Worm (Caenorhabditis elegans): ENCODE results near the gene ZK945.6.

Gene ZK945.6

ce11 chrII:10132818-10133217 is 26.0 kb upstream of the ZK945.6 start:
- TF ChIP-seq nhr-77 (tag; optimal IDR thresholded peaks at IDR 0.05) (no peak), ctbp-1 (GFP tag; IDR thresholded peaks at IDR 0.05) (no peak), lim-7 (GFP tag; IDR thresholded peaks at IDR 0.05) (no peak), F44E2.7 (GFP tag; IDR thresholded peaks at IDR 0.05) (no peak), saeg-2 (GFP tag; IDR thresholded peaks at IDR 0.05) (no peak), aha-1 (tag) (peak; percentile 76), nhr-102 (tag; optimal IDR thresholded peaks at IDR 0.05) (no peak), duxl-1 (tag; optimal IDR thresholded peaks at IDR 0.05; ENCODE audit: poor library complexity) (no peak), Y48G9A.11 (GFP tag; IDR thresholded peaks at IDR 0.05) (no peak), mxl-2 (GFP tag; conservative IDR thresholded peaks at IDR 0.05) (no peak), snpc-4 (tag; optimal IDR thresholded peaks at IDR 0.05) (no peak), aly-2 (tag; optimal IDR thresholded peaks at IDR 0.05) (no peak), lin-29 (GFP tag; IDR thresholded peaks at IDR 0.05) (no peak), nhr-11 (tag; optimal IDR thresholded peaks at IDR 0.05) (peak; percentile 26), dve-1 (tag; optimal IDR thresholded peaks at IDR 0.05; ENCODE audit: insufficient read depth) (no peak)

ce11 chrII:10131760-10132159 is 25.0 kb upstream of the ZK945.6 start, which contains the start of gene F27E5.5:
Gene F27E5.5 (minus strand): TSS chrII:10131860.
- TF ChIP-seq pha-4 (GFP tag; IDR thresholded peaks at IDR 0.05) = no peak
- TF ChIP-seq pha-4 (tag; optimal IDR thresholded peaks at IDR 0.05) = no peak
- no peak for TF ChIP-seq saeg-2 (GFP tag; IDR thresholded peaks at IDR 0.05)
- no peak for TF ChIP-seq nhr-41 (GFP tag; IDR thresholded peaks at IDR 0.05)
- TF ChIP-seq ces-1 (GFP tag; optimal IDR thresholded peaks at IDR 0.05) = no peak
- TF ChIP-seq jun-1 (tag; optimal IDR thresholded peaks at IDR 0.05) = no peak
- no peak for TF ChIP-seq ztf-11 (tag; optimal IDR thresholded peaks at IDR 0.05)
- TF ChIP-seq aly-2 (tag; optimal IDR thresholded peaks at IDR 0.05) = no peak
- TF ChIP-seq hlh-11 (tag; optimal IDR thresholded peaks at IDR 0.05) = no peak
- TF ChIP-seq ZK546.5 (tag; optimal IDR thresholded peaks at IDR 0.05) = no peak
- TF ChIP-seq zfp-3 (GFP tag; conservative IDR thresholded peaks at IDR 0.05) = no peak
- TF ChIP-seq mdt-29 (GFP tag; IDR thresholded peaks at IDR 0.05) = no peak
- no peak for TF ChIP-seq ztf-7 (tag; optimal IDR thresholded peaks at IDR 0.05)
- no peak for TF ChIP-seq nhr-102 (tag; optimal IDR thresholded peaks at IDR 0.05)

ce11 chrII:10127389-10127788 is 20.6 kb upstream of the ZK945.6 start, which contains the start of gene F27E5.8:
Gene F27E5.8 (minus strand): TSS chrII:10127489.
- TF ChIP-seq daf-19 (GFP tag; conservative IDR thresholded peaks at IDR 0.05) (no peak), zfp-3 (GFP tag; conservative IDR thresholded peaks at IDR 0.05) (no peak), nhr-25 (tag; optimal IDR thresholded peaks at IDR 0.05; ENCODE audit: borderline replicate concordance, insufficient read depth) (no peak), pqm-1 (tag; optimal IDR thresholded peaks at IDR 0.05) (no peak), ZK337.2 (GFP tag; IDR thresholded peaks at IDR 0.05) (no peak), nhr-10 (tag; optimal IDR thresholded peaks at IDR 0.05) (no peak), T20F7.1 (GFP tag; optimal IDR thresholded peaks at IDR 0.05) (no peak), unc-62 (GFP tag; optimal IDR thresholded peaks at IDR 0.05 in 1 of 2) (no peak), unc-62 (tag; optimal IDR thresholded peaks at IDR 0.05) (no peak), Y75B8A.6 (GFP tag; IDR thresholded peaks at IDR 0.05) (no peak), ceh-32 (tag; optimal IDR thresholded peaks at IDR 0.05; ENCODE audit: poor library complexity) (no peak), R02D3.7 (tag; optimal IDR thresholded peaks at IDR 0.05) (no peak), tra-1 (GFP tag; IDR thresholded peaks at IDR 0.05) (no peak), rbr-2 (tag; optimal IDR thresholded peaks at IDR 0.05) (no peak), sdz-12 (GFP tag; optimal IDR thresholded peaks at IDR 0.05) (no peak), saeg-2 (GFP tag; IDR thresholded peaks at IDR 0.05) (no peak), D1046.2 (GFP tag; IDR thresholded peaks at IDR 0.05) (no peak), nhr-48 (tag; optimal IDR thresholded peaks at IDR 0.05) (no peak), Y48G9A.11 (GFP tag; IDR thresholded peaks at IDR 0.05) (no peak), lin-15B (tag; optimal IDR thresholded peaks at IDR 0.05) (no peak)

All from whole organism, L4 larva.